Fruit fly (Drosophila melanogaster): ENCODE measurements around the gene Est-6.

Gene Est-6

DNA sequence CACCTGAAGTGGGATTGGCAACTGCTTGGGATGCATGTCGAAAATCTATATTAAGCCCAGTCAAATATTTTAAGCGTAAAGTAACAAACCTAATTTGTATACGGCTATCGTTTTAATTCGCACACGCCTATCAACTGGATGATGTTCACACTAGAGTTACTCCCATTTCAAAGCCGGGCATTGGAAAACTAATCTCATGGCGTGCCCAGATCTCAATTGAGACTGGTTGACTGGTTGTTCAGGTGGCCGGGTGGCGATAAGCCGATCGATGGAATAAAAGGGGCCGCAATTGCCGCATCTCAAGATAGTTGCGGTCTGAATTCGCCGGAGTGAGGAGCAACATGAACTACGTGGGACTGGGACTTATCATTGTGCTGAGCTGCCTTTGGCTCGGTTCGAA lies at the start of gene Est-6:
Gene Est-6, plus strand, starts transcription at position 301 of the 400 bp plus-strand sequence.
- TF ChIP-seq CG8119 (GFP tag; IDR thresholded peaks at IDR 0.05) (no peak), Sox14 (GFP tag; optimal IDR thresholded peaks at IDR 0.05) (no peak), CG3919 (GFP tag; optimal IDR thresholded peaks at IDR 0.05) (no peak), fd59A (GFP tag; optimal IDR thresholded peaks at IDR 0.05) (no peak), Gug (GFP tag; IDR thresholded peaks at IDR 0.05) (no peak), Met (GFP tag; optimal IDR thresholded peaks at IDR 0.05) (no peak), salr (GFP tag; optimal IDR thresholded peaks at IDR 0.05) (no peak), OdsH (GFP tag; optimal IDR thresholded peaks at IDR 0.05) (no peak), Smox (GFP tag; optimal IDR thresholded peaks at IDR 0.05) (no peak), topi (GFP tag; optimal IDR thresholded peaks at IDR 0.05) (no peak), Hr39 (GFP tag; optimal IDR thresholded peaks at IDR 0.05) (no peak), CG15336 (GFP tag; IDR thresholded peaks at IDR 0.05) (no peak), CG6854 (GFP tag; optimal IDR thresholded peaks at IDR 0.05) (no peak), Lpt (GFP tag; optimal IDR thresholded peaks at IDR 0.05) (no peak), Eip93F (GFP tag; optimal IDR thresholded peaks at IDR 0.05) (no peak), Hr4 (GFP tag; optimal IDR thresholded peaks at IDR 0.05) (no peak), CG8632 (GFP tag; optimal IDR thresholded peaks at IDR 0.05) (no peak), CG10669 (GFP tag; optimal IDR thresholded peaks at IDR 0.05) (no peak)

DNA sequence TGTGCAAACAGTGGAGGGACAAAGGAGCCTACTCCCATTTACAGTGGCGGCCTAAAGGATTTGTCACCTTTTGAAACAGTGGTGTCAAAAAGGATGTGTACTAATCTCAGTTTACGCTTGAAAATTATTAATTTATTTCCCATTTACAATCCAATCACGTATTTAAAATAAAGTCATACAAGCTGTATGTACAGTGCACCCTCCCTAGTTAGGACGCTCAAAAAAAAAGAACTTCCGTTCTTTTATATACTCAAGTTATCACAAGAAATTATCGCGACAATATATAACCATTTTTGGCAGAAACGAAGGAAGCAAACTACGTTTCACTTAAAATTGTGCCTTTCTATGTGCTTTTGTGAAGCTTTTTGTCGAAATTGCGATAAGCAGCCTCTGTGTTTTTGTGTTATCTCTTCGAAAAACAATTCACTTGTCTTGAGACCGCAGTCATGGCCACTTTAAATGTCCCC lies 49.4 kb upstream of the Est-6 start:
- TF ChIP-seq CG32006 (GFP tag; optimal IDR thresholded peaks at IDR 0.05) (no peak), esn (GFP tag; optimal IDR thresholded peaks at IDR 0.05) (peak; percentile 84), Ets21C (GFP tag; optimal IDR thresholded peaks at IDR 0.05) (peak; percentile 78), CG6792 (GFP tag; optimal IDR thresholded peaks at IDR 0.05) (peak; percentile 80), CG8632 (GFP tag; optimal IDR thresholded peaks at IDR 0.05) (peak; percentile 73), CG7368 (GFP tag; optimal IDR thresholded peaks at IDR 0.05) (peak; percentile 63), dac (GFP tag; optimal IDR thresholded peaks at IDR 0.05) (peak; percentile 20), Eip75B (GFP tag; optimal IDR thresholded peaks at IDR 0.05) (peak; percentile 84), CG10631 (GFP tag; optimal IDR thresholded peaks at IDR 0.05) (peak; percentile 75), Gug (GFP tag; IDR thresholded peaks at IDR 0.05) (0 out of 2 replicates have a peak, but pooled peaks have one; percentile 20), fd85E (GFP tag; optimal IDR thresholded peaks at IDR 0.05) (peak; percentile 0), CG6276 (GFP tag; optimal IDR thresholded peaks at IDR 0.05) (no peak), cyc (GFP tag; optimal IDR thresholded peaks at IDR 0.05) (peak; percentile 74), Smox (GFP tag; optimal IDR thresholded peaks at IDR 0.05) (peak; percentile 75), Sox102F (GFP tag; optimal IDR thresholded peaks at IDR 0.05) (no peak), Sox14 (GFP tag; optimal IDR thresholded peaks at IDR 0.05) (peak; percentile 81), CG15336 (GFP tag; IDR thresholded peaks at IDR 0.05) (peak; percentile 39; the same call in 1 of the 2 replicates), fd59A (GFP tag; optimal IDR thresholded peaks at IDR 0.05) (peak; percentile 34), Hr39 (GFP tag; optimal IDR thresholded peaks at IDR 0.05) (peak; percentile 79), acj6 (GFP tag; optimal IDR thresholded peaks at IDR 0.05) (peak; percentile 70), Sox15 (GFP tag; optimal IDR thresholded peaks at IDR 0.05) (peak; percentile 55), Hr4 (GFP tag; optimal IDR thresholded peaks at IDR 0.05) (peak; percentile 79), Hr38 (GFP tag; optimal IDR thresholded peaks at IDR 0.05) (no peak), lz (GFP tag; optimal IDR thresholded peaks at IDR 0.05) (peak; percentile 84), CG3032 (tag; optimal IDR thresholded peaks at IDR 0.05) (peak; percentile 40), Blimp-1 (GFP tag; optimal IDR thresholded peaks at IDR 0.05) (no peak), fkh (GFP tag; optimal IDR thresholded peaks at IDR 0.05) (no peak), Eip78C (GFP tag) (peak; percentile 94), OdsH (GFP tag; optimal IDR thresholded peaks at IDR 0.05) (peak; percentile 75), CG4318 (GFP tag; optimal IDR thresholded peaks at IDR 0.05) (no peak), Ets96B (tag; optimal IDR thresholded peaks at IDR 0.05) (peak; percentile 43), Met (GFP tag; optimal IDR thresholded peaks at IDR 0.05) (no peak), CG11294 (GFP tag; IDR thresholded peaks at IDR 0.05) (0 out of 2 replicates have a peak, but pooled peaks have one; percentile 28), CG3919 (GFP tag; optimal IDR thresholded peaks at IDR 0.05) (no peak), CG31627 (GFP tag; optimal IDR thresholded peaks at IDR 0.05) (peak; percentile 83), vri (GFP tag; optimal IDR thresholded peaks at IDR 0.05) (no peak), CG16779 (tag; optimal IDR thresholded peaks at IDR 0.05) (peak; percentile 27), ss (GFP tag; optimal IDR thresholded peaks at IDR 0.05) (peak; percentile 5 to 27), CG11762 (GFP tag; optimal IDR thresholded peaks at IDR 0.05; ENCODE audit: insufficient read depth) (peak; percentile 71), CG6854 (GFP tag; optimal IDR thresholded peaks at IDR 0.05) (no peak), net (GFP tag; optimal IDR thresholded peaks at IDR 0.05) (no peak), CG6808 (GFP tag; optimal IDR thresholded peaks at IDR 0.05) (no peak)
